Fruit fly (Drosophila melanogaster): ENCODE data around the gene cal1.

Gene cal1

DNA sequence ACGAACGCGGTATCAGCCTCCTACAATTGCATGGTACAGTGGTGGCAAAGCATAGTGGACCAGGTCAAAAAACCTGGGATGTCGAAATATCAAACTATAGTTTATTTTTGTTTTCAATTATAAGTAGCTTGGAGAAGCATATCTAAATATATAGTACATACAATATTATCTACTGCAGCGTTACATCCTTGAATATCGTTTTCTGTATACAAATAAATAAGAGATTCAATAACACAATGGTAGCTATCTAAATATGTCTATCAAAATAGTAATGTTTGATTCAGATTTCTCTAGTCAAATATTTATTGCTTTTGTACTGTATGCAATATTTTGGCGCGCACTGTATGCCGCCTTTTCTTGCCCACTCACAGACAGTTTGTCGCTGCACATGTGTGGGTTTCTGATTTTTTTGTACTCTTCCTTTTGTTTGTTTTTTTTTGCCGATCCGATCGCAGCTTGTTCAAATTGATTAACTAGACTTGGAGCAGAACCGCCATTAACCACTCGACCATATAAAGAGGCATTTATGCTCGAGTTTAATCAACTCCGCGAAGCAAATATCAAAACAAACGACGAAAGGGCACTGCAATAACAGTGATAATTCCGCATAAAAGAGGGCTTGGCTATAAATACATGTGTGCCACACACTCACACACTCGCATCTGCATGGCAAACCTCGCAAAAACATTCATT is 7.3 kb upstream of the cal1 start:
- peak; percentile 74 for TF ChIP-seq CG10348 (GFP tag; IDR thresholded peaks at IDR 0.05)
- TF ChIP-seq CG32121 (GFP tag; IDR thresholded peaks at IDR 0.05) = peak; percentile 96
- TF ChIP-seq CG17806 (tag; optimal IDR thresholded peaks at IDR 0.05) = peak; percentile 97
- TF ChIP-seq Pif1A (GFP tag; optimal IDR thresholded peaks at IDR 0.05) = peak; percentile 98
- peak; percentile 97 for TF ChIP-seq CG9948 (tag; optimal IDR thresholded peaks at IDR 0.05)
- TF ChIP-seq rn (GFP tag; IDR thresholded peaks at IDR 0.05) = peak; percentile 92
- TF ChIP-seq CG34367 (tag; optimal IDR thresholded peaks at IDR 0.05) = peak; percentile 96
- TF ChIP-seq CG15710 (tag; optimal IDR thresholded peaks at IDR 0.05) = peak; percentile 97
- TF ChIP-seq D1 (tag; optimal IDR thresholded peaks at IDR 0.05) = peak; percentile 99
- peak; percentile 88 for TF ChIP-seq fd96Ca (GFP tag; IDR thresholded peaks at IDR 0.05)
- peak; percentile 89 for TF ChIP-seq gl (tag; optimal IDR thresholded peaks at IDR 0.05)
- TF ChIP-seq CG4496 (GFP tag; IDR thresholded peaks at IDR 0.05) = peak; percentile 96
- TF ChIP-seq Ets98B (GFP tag; IDR thresholded peaks at IDR 0.05) = peak; percentile 94
- peak; percentile 92 for TF ChIP-seq EcR (GFP tag; optimal IDR thresholded peaks at IDR 0.05)
- TF ChIP-seq Snoo (tag; optimal IDR thresholded peaks at IDR 0.05) = peak; percentile 97
- peak; percentile 99 for TF ChIP-seq CG14655 (GFP tag; optimal IDR thresholded peaks at IDR 0.05)
- TF ChIP-seq CG8301 (tag; optimal IDR thresholded peaks at IDR 0.05) = peak; percentile 98
- peak; percentile 95 for TF ChIP-seq Pif1B (GFP tag; optimal IDR thresholded peaks at IDR 0.05)
- TF ChIP-seq CG13204 (GFP tag; optimal IDR thresholded peaks at IDR 0.05) = peak; percentile 94
- TF ChIP-seq CG8159 (tag; optimal IDR thresholded peaks at IDR 0.05) = peak; percentile 98
- peak; percentile 90 for TF ChIP-seq CG12605 (GFP tag; IDR thresholded peaks at IDR 0.05)

dm6 chr3R:17081359-17081935 is 6.6 kb upstream of the cal1 start:
- TF ChIP-seq CG4496 (GFP tag; IDR thresholded peaks at IDR 0.05) = peak; percentile 56; the same call in 2 of the 3 replicates
- 0 out of 2 replicates have a peak, but pooled peaks have one; percentile 46 for TF ChIP-seq CG10348 (GFP tag; IDR thresholded peaks at IDR 0.05)
- no peak for TF ChIP-seq D1 (tag; optimal IDR thresholded peaks at IDR 0.05)
- no peak for TF ChIP-seq CG13204 (GFP tag; optimal IDR thresholded peaks at IDR 0.05)
- TF ChIP-seq gl (tag; optimal IDR thresholded peaks at IDR 0.05) = no peak
- TF ChIP-seq fd96Ca (GFP tag; IDR thresholded peaks at IDR 0.05) = peak; percentile 35; the same call in 1 of the 3 replicates
- TF ChIP-seq CG14655 (GFP tag; optimal IDR thresholded peaks at IDR 0.05) = no peak
- TF ChIP-seq CG15710 (tag; optimal IDR thresholded peaks at IDR 0.05) = peak; percentile 84
- peak; percentile 91 for TF ChIP-seq CG8301 (tag; optimal IDR thresholded peaks at IDR 0.05)
- TF ChIP-seq EcR (GFP tag; optimal IDR thresholded peaks at IDR 0.05) = peak; percentile 39
- no peak; the same call in none of the 2 replicates for TF ChIP-seq Ets98B (GFP tag; IDR thresholded peaks at IDR 0.05)
- peak; percentile 88; the same call in 1 of the 2 replicates for TF ChIP-seq CG32121 (GFP tag; IDR thresholded peaks at IDR 0.05)
- TF ChIP-seq Snoo (tag; optimal IDR thresholded peaks at IDR 0.05) = no peak
- TF ChIP-seq CG9948 (tag; optimal IDR thresholded peaks at IDR 0.05) = peak; percentile 80
- TF ChIP-seq CG12605 (GFP tag; IDR thresholded peaks at IDR 0.05) = peak; percentile 58; the same call in 1 of the 2 replicates
- peak; percentile 85 for TF ChIP-seq CG8159 (tag; optimal IDR thresholded peaks at IDR 0.05)
- no peak for TF ChIP-seq rn (GFP tag; IDR thresholded peaks at IDR 0.05)
- peak; percentile 71 for TF ChIP-seq Pif1B (GFP tag; optimal IDR thresholded peaks at IDR 0.05)
- no peak for TF ChIP-seq Pif1A (GFP tag; optimal IDR thresholded peaks at IDR 0.05)
- TF ChIP-seq CG17806 (tag; optimal IDR thresholded peaks at IDR 0.05) = peak; percentile 73
- TF ChIP-seq CG34367 (tag; optimal IDR thresholded peaks at IDR 0.05) = peak; percentile 53

- TF ChIP-seq EcR (GFP tag; optimal IDR thresholded peaks at IDR 0.05) = peak; percentile 4
- TF ChIP-seq CG14655 (GFP tag; optimal IDR thresholded peaks at IDR 0.05) = no peak
These were observed 5.6 kb upstream of the cal1 start for dm6 chr3R:17082471-17082870.

DNA sequence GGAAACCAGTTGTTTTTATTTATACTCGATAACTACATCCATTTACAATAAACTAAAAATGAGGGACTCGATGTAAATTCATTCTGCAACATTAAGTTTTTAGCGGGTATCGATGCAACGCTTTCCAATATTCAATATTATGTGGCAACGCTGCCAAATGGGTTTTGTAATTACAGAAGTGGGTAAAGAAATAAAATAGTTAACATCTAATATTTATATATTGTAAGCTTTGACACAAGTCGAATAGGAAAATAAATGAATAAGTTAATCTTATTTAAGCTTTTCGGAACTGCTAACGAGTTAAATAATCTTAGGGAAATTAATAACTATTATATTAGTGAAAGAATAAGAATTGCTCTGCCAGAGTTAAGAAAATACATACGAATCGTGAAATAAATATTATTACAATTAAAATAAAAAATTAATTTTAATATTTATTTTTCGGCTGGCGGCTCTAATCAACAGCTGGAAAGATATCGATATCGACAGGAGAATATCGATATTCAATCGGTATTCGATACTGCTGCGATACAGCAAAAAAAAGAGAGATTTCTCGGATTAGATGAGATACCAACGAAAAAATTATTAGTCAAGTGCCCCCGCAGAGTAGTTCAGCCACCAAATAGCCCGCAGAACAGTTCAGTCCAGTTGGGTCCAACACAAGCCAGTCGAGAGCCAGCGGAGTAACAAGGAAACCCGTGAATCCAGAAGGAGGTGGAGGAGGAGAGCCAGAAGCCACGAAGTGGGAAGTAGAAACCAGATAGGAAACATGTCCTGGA is 2.9 kb upstream of the cal1 start, which contains the start of gene GckIII:
TSS of gene GckIII (plus strand) at position 485 of the 779 bp plus-strand sequence.
- TF ChIP-seq CG13204 (GFP tag; optimal IDR thresholded peaks at IDR 0.05) (no peak), fd96Ca (GFP tag; IDR thresholded peaks at IDR 0.05) (no peak), CG8159 (tag; optimal IDR thresholded peaks at IDR 0.05) (no peak), Pif1A (GFP tag; optimal IDR thresholded peaks at IDR 0.05) (no peak), Pif1B (GFP tag; optimal IDR thresholded peaks at IDR 0.05) (no peak), rn (GFP tag; IDR thresholded peaks at IDR 0.05) (no peak), CG17806 (tag; optimal IDR thresholded peaks at IDR 0.05) (no peak)

DNA sequence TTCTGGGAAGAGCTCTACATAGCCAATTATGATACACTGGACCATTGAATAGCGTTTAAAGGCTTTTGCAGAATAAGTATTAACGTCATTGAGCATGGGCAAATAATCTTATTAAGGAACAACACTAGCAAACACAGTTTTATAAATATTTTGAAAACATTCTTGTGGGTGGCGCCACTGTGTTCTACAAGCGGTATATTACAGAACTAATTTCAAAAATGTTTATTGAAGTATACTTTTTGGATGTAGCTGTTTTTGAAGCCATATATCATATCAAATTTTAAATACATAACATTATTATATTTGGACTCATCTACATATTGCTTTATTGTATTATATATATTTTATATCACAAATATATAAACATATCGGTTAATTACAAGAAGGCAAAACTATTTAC is 20.8 kb downstream of the cal1 start:
- no peak for TF ChIP-seq CG15710 (tag; optimal IDR thresholded peaks at IDR 0.05)
- TF ChIP-seq Ets98B (GFP tag; IDR thresholded peaks at IDR 0.05) = no peak
- TF ChIP-seq gl (tag; optimal IDR thresholded peaks at IDR 0.05) = no peak
- TF ChIP-seq CG10348 (GFP tag; IDR thresholded peaks at IDR 0.05) = no peak
- no peak for TF ChIP-seq fd96Ca (GFP tag; IDR thresholded peaks at IDR 0.05)
- no peak for TF ChIP-seq CG8159 (tag; optimal IDR thresholded peaks at IDR 0.05)
- TF ChIP-seq rn (GFP tag; IDR thresholded peaks at IDR 0.05) = no peak
- TF ChIP-seq CG13204 (GFP tag; optimal IDR thresholded peaks at IDR 0.05) = no peak
- no peak for TF ChIP-seq CG32121 (GFP tag; IDR thresholded peaks at IDR 0.05)
